Worm (Caenorhabditis elegans): ENCODE measurements around the gene T07A9.12.

ce11 chrIV:462050-462449, 51.4 kb downstream of the T07A9.12 start:
- TF ChIP-seq lsy-2 (tag; optimal IDR thresholded peaks at IDR 0.05): no peak
- TF ChIP-seq unc-39 (tag; optimal IDR thresholded peaks at IDR 0.05): no peak
- TF ChIP-seq ztf-11 (tag; optimal IDR thresholded peaks at IDR 0.05): no peak
- TF ChIP-seq ceh-39 (tag; optimal IDR thresholded peaks at IDR 0.05): no peak
- no peak for TF ChIP-seq lin-13 (tag; optimal IDR thresholded peaks at IDR 0.05)
- TF ChIP-seq nhr-28 (tag; optimal IDR thresholded peaks at IDR 0.05): no peak
- TF ChIP-seq sptf-1 (tag; optimal IDR thresholded peaks at IDR 0.05): no peak
- no peak for TF ChIP-seq unc-62 (GFP tag; optimal IDR thresholded peaks at IDR 0.05)
- TF ChIP-seq ham-2 (GFP tag; optimal IDR thresholded peaks at IDR 0.05): no peak
- no peak for TF ChIP-seq mls-2 (tag; optimal IDR thresholded peaks at IDR 0.05)
